Worm (Caenorhabditis elegans): ENCODE results near the gene ZK856.16.

DNA sequence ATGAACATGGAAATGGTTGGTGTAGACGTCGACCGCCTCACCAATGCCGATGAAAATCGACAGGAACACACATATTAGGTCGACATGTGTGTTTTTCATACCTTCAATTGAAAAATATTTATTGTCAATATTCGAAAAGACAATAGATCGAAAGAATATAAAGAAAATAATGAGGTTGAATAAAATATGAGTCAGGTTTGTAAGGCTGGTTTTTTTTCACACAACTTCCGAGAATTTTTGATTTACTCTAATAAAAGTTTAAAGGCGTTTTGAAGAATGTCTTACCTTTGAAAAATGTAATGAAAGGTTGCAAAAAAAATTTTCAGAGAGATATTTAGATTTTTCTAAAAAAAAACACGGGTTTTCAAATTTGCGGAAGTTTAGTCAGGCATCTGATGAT lies 31.7 kb downstream of the ZK856.16 start, which contains the start of gene egl-3:
- TF ChIP-seq tbx-37 (GFP tag; conservative IDR thresholded peaks at IDR 0.05) (no peak), tra-4 (tag; optimal IDR thresholded peaks at IDR 0.05) (no peak), ama-1 (optimal IDR thresholded peaks at IDR 0.05) (no peak), hmbx-1 (tag; optimal IDR thresholded peaks at IDR 0.05) (no peak), ceh-13 (GFP tag; optimal IDR thresholded peaks at IDR 0.05) (no peak), flt-1 (GFP tag; IDR thresholded peaks at IDR 0.05) (no peak), hmg-4 (GFP tag; optimal IDR thresholded peaks at IDR 0.05) (no peak), hnd-1 (tag; optimal IDR thresholded peaks at IDR 0.05) (no peak), B0310.2 (tag; optimal IDR thresholded peaks at IDR 0.05) (no peak)

Data from whole organism, early embryonic.